Worm (Caenorhabditis elegans): ENCODE results near the gene F09B12.5.

- no peak for TF ChIP-seq W03F9.2 (tag; optimal IDR thresholded peaks at IDR 0.05)
- no peak for TF ChIP-seq dao-5 (tag; optimal IDR thresholded peaks at IDR 0.05)
- TF ChIP-seq him-1 (tag; optimal IDR thresholded peaks at IDR 0.05) = no peak
Measured at ce11 chrX:15107747-15108252, 23.3 kb downstream of the F09B12.5 start, which contains the start of gene mlt-9.
